Fruit fly (Drosophila melanogaster) whole organism, prepupa: ENCODE measurements around the gene CG14075.

Source experiments
- CG10631 ChIP-seq: fragments of 200-800 bp; sonication (Bioruptor generic); optimal IDR thresholded peaks from 2 replicates; lab custom pipeline; 2016; ENCODE audit warnings: missing biosample characterization, missing genetic modification characterization
- CG11294 ChIP-seq: fragments of 200-800 bp; sonication (Bioruptor generic); IDR thresholded peaks from 2 replicates; pipeline ENCODE4 v1.3.6; 2022; ENCODE audit warnings: missing biosample characterization, missing genetic modification characterization
- CG11902 ChIP-seq: fragments of 200-800 bp; sonication (Bioruptor generic); optimal IDR thresholded peaks from 3 replicates; lab custom pipeline; 2016; ENCODE audit warnings: missing biosample characterization, missing genetic modification characterization
- CG16779 ChIP-seq: fragments of 200-800 bp; sonication (Bioruptor generic); optimal IDR thresholded peaks from 3 replicates; lab custom pipeline; 2017; ENCODE audit warnings: missing biosample characterization, mild to moderate bottlenecking, missing genetic modification characterization
- CG3032 ChIP-seq: fragments of 200-800 bp; optimal IDR thresholded peaks from 2 replicates; lab custom pipeline; 2019; ENCODE audit warnings: missing biosample characterization, mild to moderate bottlenecking, missing genetic modification characterization, moderate library complexity
- CG31627 ChIP-seq: fragments of 200-800 bp; sonication (Bioruptor generic); optimal IDR thresholded peaks from 3 replicates; lab custom pipeline; 2016; ENCODE audit warnings: missing biosample characterization, missing genetic modification characterization
- CG34406 ChIP-seq: fragments of 200-800 bp; sonication (Bioruptor generic); optimal IDR thresholded peaks from 3 replicates; lab custom pipeline; 2016; ENCODE audit warnings: missing biosample characterization, missing genetic modification characterization
- CG3919 ChIP-seq: fragments of 200-800 bp; sonication (Bioruptor generic); optimal IDR thresholded peaks from 3 replicates; lab custom pipeline; 2016; ENCODE audit warnings: missing biosample characterization, missing genetic modification characterization
- CG6163 ChIP-seq: fragments of 200-800 bp; sonication (Bioruptor generic); IDR thresholded peaks from 3 replicates; pipeline ENCODE4 v1.3.6; 2022; ENCODE audit warnings: missing biosample characterization, missing genetic modification characterization
- CG6276 ChIP-seq: fragments of 200-800 bp; sonication (Bioruptor generic); optimal IDR thresholded peaks from 2 replicates; lab custom pipeline; 2017; ENCODE audit warnings: missing biosample characterization, mild to moderate bottlenecking, missing genetic modification characterization
- CG7368 ChIP-seq: fragments of 200-800 bp; sonication (Bioruptor generic); optimal IDR thresholded peaks from 3 replicates; lab custom pipeline; 2016; ENCODE audit warnings: missing biosample characterization, missing genetic modification characterization
- CG8119 ChIP-seq: fragments of 200-800 bp; sonication (Bioruptor generic); IDR thresholded peaks from 3 replicates; pipeline ENCODE4 v1.3.6; 2022; ENCODE audit warnings: missing biosample characterization, missing genetic modification characterization
- CG8632 ChIP-seq: fragments of 200-800 bp; sonication (Bioruptor generic); optimal IDR thresholded peaks from 3 replicates; lab custom pipeline; 2016; ENCODE audit warnings: missing biosample characterization, missing genetic modification characterization
- CG9139 ChIP-seq: fragments of 200-800 bp; sonication (Bioruptor generic); optimal IDR thresholded peaks from 3 replicates; lab custom pipeline; 2017; ENCODE audit warnings: missing biosample characterization, mild to moderate bottlenecking, missing genetic modification characterization
- Eip75B ChIP-seq: fragments of 200-800 bp; sonication (Bioruptor generic); optimal IDR thresholded peaks from 3 replicates; lab custom pipeline; 2016; ENCODE audit warnings: missing biosample characterization, missing genetic modification characterization
- Eip78C ChIP-seq: fragments of 200-800 bp; sonication (Bioruptor generic); peaks from one replicate; lab custom pipeline; 2016; ENCODE audit warnings: missing biosample characterization, missing genetic modification characterization
- Eip93F ChIP-seq: fragments of 200-800 bp; sonication (Bioruptor generic); optimal IDR thresholded peaks from 2 replicates; lab custom pipeline; 2016; ENCODE audit warnings: missing biosample characterization, mild to moderate bottlenecking, missing genetic modification characterization
- Ets96B ChIP-seq: fragments of 200-800 bp; optimal IDR thresholded peaks from 2 replicates; lab custom pipeline; 2019; ENCODE audit warnings: missing biosample characterization, mild to moderate bottlenecking, missing genetic modification characterization, moderate library complexity
- Gug ChIP-seq: fragments of 200-800 bp; sonication (Bioruptor generic); IDR thresholded peaks from 2 replicates; pipeline ENCODE4 v1.3.6; 2022; ENCODE audit warnings: missing biosample characterization, missing genetic modification characterization
- Hr38 ChIP-seq: sonication (Bioruptor generic); optimal IDR thresholded peaks from 2 replicates; lab custom pipeline; 2016; ENCODE audit warnings: missing biosample characterization, missing genetic modification characterization
- Hr4 ChIP-seq: fragments of 200-800 bp; sonication (Bioruptor generic); optimal IDR thresholded peaks from 3 replicates; lab custom pipeline; 2016; ENCODE audit warnings: missing biosample characterization, missing genetic modification characterization
- OdsH ChIP-seq: fragments of 200-800 bp; sonication (Bioruptor generic); optimal IDR thresholded peaks from 3 replicates; lab custom pipeline; 2016; ENCODE audit warnings: missing biosample characterization, missing genetic modification characterization
- Sox102F ChIP-seq: fragments of 200-800 bp; sonication (Bioruptor generic); optimal IDR thresholded peaks from 2 replicates; lab custom pipeline; 2016; ENCODE audit warnings: missing biosample characterization, mild to moderate bottlenecking, missing genetic modification characterization
- Sox14 ChIP-seq: fragments of 200-800 bp; sonication (Bioruptor generic); optimal IDR thresholded peaks from 3 replicates; lab custom pipeline; 2016; ENCODE audit warnings: missing biosample characterization, missing genetic modification characterization
- achi ChIP-seq: fragments of 200-800 bp; sonication (Bioruptor generic); optimal IDR thresholded peaks from 3 replicates; lab custom pipeline; 2016; ENCODE audit warnings: missing biosample characterization, missing genetic modification characterization
- acj6 ChIP-seq: fragments of 200-800 bp; sonication (Bioruptor generic); optimal IDR thresholded peaks from 3 replicates; lab custom pipeline; 2016; ENCODE audit warnings: missing biosample characterization, missing genetic modification characterization
- dac ChIP-seq: fragments of 200-800 bp; sonication (Bioruptor generic); optimal IDR thresholded peaks from 2 replicates; lab custom pipeline; 2017; ENCODE audit warnings: missing biosample characterization, mild to moderate bottlenecking, missing genetic modification characterization
- dsx ChIP-seq: fragments of 200-800 bp; optimal IDR thresholded peaks from 3 replicates; lab custom pipeline; 2019; ENCODE audit warnings: missing biosample characterization, mild to moderate bottlenecking, missing genetic modification characterization, moderate library complexity; ENCODE audit not compliant: poor library complexity, severe bottlenecking
- esn ChIP-seq: fragments of 200-800 bp; sonication (Bioruptor generic); optimal IDR thresholded peaks from 2 replicates; lab custom pipeline; 2016; ENCODE audit warnings: missing biosample characterization, mild to moderate bottlenecking, missing genetic modification characterization, moderate library complexity
- fd59A ChIP-seq: fragments of 200-800 bp; sonication (Bioruptor generic); optimal IDR thresholded peaks from 2 replicates; lab custom pipeline; 2017; ENCODE audit warnings: missing biosample characterization, mild to moderate bottlenecking, missing genetic modification characterization, missing genetic modification reagents
- fd85E ChIP-seq: fragments of 200-800 bp; sonication (Bioruptor generic); optimal IDR thresholded peaks from 3 replicates; lab custom pipeline; 2016; ENCODE audit warnings: missing biosample characterization, missing genetic modification characterization
- fkh ChIP-seq: fragments of 200-800 bp; sonication (Bioruptor generic); optimal IDR thresholded peaks from 3 replicates; lab custom pipeline; 2017; ENCODE audit warnings: missing biosample characterization, mild to moderate bottlenecking, missing genetic modification characterization, moderate library complexity
- lz ChIP-seq: fragments of 200-800 bp; sonication (Bioruptor generic); optimal IDR thresholded peaks from 3 replicates; lab custom pipeline; 2016; ENCODE audit warnings: missing biosample characterization, missing genetic modification characterization
- pdm3 ChIP-seq: fragments of 200-800 bp; sonication (Bioruptor generic); optimal IDR thresholded peaks from 3 replicates; lab custom pipeline; 2016; ENCODE audit warnings: missing biosample characterization, missing genetic modification characterization
- salr ChIP-seq, 2 experiments: fragments of 200-800 bp; sonication (Bioruptor generic); optimal IDR thresholded peaks; 3 replicates each; lab custom pipeline; 2016 to 2018; ENCODE audit warnings: missing biosample characterization in 2 of 2, missing genetic modification characterization in 2 of 2, mild to moderate bottlenecking in 1 of 2
- ss ChIP-seq, 2 experiments: fragments of 200-800 bp; sonication (Bioruptor generic); optimal IDR thresholded peaks; 2 replicates in 1 of 2; 3 replicates in 1 of 2; lab custom pipeline; 2017 to 2018; ENCODE audit warnings: mild to moderate bottlenecking in 2 of 2, missing biosample characterization in 2 of 2, missing genetic modification characterization in 2 of 2, moderate library complexity in 1 of 2
- svp ChIP-seq: fragments of 200-800 bp; sonication (Bioruptor generic); peaks from one replicate; lab custom pipeline; 2016; ENCODE audit warnings: missing biosample characterization, missing genetic modification characterization
- topi ChIP-seq: fragments of 200-800 bp; sonication (Bioruptor generic); optimal IDR thresholded peaks from 3 replicates; lab custom pipeline; 2016; ENCODE audit warnings: missing biosample characterization, missing genetic modification characterization
- vri ChIP-seq: fragments of 200-800 bp; sonication (Bioruptor generic); optimal IDR thresholded peaks from 3 replicates; lab custom pipeline; 2016; ENCODE audit warnings: missing biosample characterization, mild to moderate bottlenecking, missing genetic modification characterization

The CG14075 gene

DNA sequence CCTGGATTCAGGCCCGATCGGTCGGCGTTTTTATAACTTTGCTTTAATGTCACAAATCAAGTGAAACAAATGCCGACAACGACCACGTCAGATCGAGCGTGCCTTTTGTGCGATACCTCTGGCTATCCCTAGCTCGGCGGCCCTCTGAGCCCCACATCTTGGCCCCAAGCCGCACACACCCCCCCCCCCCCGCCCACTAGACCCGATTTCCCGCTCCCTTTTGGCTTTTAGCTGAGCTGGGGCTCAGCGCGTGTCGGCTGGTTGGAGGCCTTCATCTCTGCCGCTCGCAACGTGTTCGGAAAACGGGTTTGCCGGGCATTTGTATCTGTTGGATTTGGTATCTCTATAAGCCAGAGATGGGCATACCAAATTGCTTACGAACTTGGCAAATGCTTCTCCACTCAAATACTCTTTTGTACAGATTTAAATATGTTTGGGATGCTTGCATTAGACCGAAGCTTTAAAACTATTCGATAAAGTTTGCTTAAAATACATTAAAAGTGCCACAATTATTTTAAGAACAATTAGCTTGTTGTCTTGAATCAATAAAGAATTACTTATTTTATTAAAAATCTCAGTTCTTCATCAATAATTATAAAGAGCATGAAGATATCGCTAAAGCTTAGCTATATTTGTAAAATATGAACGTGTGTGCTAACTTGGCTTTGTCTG, 31.5 kb downstream of the CG14075 start (continued):
- TF ChIP-seq Gug (GFP tag; lab: Robert Waterston, UW), result peak; percentile 31; the same call in 1 of the 2 replicates
- peak; percentile 17 for TF ChIP-seq CG7368 (GFP tag; lab: Kevin White, UChicago)
- no peak for TF ChIP-seq CG11294 (GFP tag; lab: Robert Waterston, UW)
- TF ChIP-seq CG6163 (GFP tag; lab: Robert Waterston, UW), result 0 out of 3 replicates have a peak, but pooled peaks have one; percentile 27
- TF ChIP-seq fd59A (GFP tag; lab: Kevin White, UChicago), result peak; percentile 69
- TF ChIP-seq CG3032, result peak; percentile 67
- peak; percentile 14 for TF ChIP-seq fd85E (GFP tag; lab: Kevin White, UChicago)
- no peak for TF ChIP-seq Hr38
- TF ChIP-seq CG31627 (GFP tag; lab: Kevin White, UChicago), result peak; percentile 20
- TF ChIP-seq dsx (GFP tag; lab: Kevin White, UChicago), result peak; percentile 61
- TF ChIP-seq Sox102F, result peak; percentile 59
- peak; percentile 46 to 56 for TF ChIP-seq ss (GFP tag; optimal IDR thresholded peaks at IDR 0.05; lab: Kevin White, UChicago)
- TF ChIP-seq esn, result peak; percentile 58
- peak; percentile 76 for TF ChIP-seq CG8119 (GFP tag; lab: Robert Waterston, UW)
- TF ChIP-seq OdsH (GFP tag; lab: Kevin White, UChicago), result peak; percentile 77
- TF ChIP-seq achi, result peak; percentile 56
- TF ChIP-seq Eip93F (GFP tag; lab: Kevin White, UChicago), result no peak
- TF ChIP-seq Eip78C (GFP tag; lab: Kevin White, UChicago), result peak; percentile 86
- TF ChIP-seq vri, result peak; percentile 10
- peak; percentile 65 for TF ChIP-seq CG6276 (GFP tag; lab: Kevin White, UChicago)
- TF ChIP-seq CG16779 (tag; lab: Kevin White, UChicago), result no peak
- peak; percentile 54 for TF ChIP-seq CG8632 (GFP tag; lab: Kevin White, UChicago)

dm6 chr3L:19016805-19017161, 32.0 kb downstream of the CG14075 start:
- TF ChIP-seq dac (GFP tag; lab: Kevin White, UChicago) (no peak), salr (GFP tag; optimal IDR thresholded peaks at IDR 0.05; lab: Kevin White, UChicago) (no peak), fd85E (GFP tag; lab: Kevin White, UChicago) (no peak), CG16779 (tag; lab: Kevin White, UChicago) (no peak), lz (GFP tag; lab: Kevin White, UChicago) (no peak), Ets96B (no peak), CG9139 (GFP tag; lab: Kevin White, UChicago) (no peak)

DNA sequence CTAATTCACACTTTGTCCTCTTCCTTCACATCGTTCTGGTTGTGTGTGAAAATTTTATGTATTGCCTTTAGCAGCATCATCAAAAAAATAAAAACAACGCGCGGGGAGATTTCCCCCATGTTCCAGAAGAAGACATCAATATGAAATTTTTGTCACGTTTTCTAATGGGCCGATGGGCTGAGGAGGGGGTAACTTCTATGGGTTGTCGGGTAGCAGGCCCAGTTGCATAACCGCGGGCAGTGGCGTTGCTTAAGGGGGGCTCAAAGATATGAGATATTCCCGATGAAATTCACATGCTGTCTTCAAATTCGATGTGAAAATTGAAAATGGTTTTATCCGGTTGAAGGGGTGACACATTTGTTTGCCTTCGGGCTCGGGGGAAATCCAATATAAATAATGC, 33.7 kb downstream of the CG14075 start:
- TF ChIP-seq Hr4 (GFP tag; lab: Kevin White, UChicago) (no peak), fkh (GFP tag; lab: Kevin White, UChicago) (peak; percentile 48)

- TF ChIP-seq Eip75B, result no peak
- peak; percentile 72 for TF ChIP-seq fkh (GFP tag; lab: Kevin White, UChicago)
- TF ChIP-seq ss (GFP tag; optimal IDR thresholded peaks at IDR 0.05; lab: Kevin White, UChicago), result peak in 1 of 2 experiments; percentile 37
Observed at dm6 chr3L:19019308-19019749, 34.6 kb downstream of the CG14075 start.

- TF ChIP-seq pdm3 (GFP tag; lab: Kevin White, UChicago), result no peak
- no peak for TF ChIP-seq CG3919 (GFP tag; lab: Kevin White, UChicago)
- no peak for TF ChIP-seq Gug (GFP tag; lab: Robert Waterston, UW)
- TF ChIP-seq fkh (GFP tag; lab: Kevin White, UChicago), result peak; percentile 66
- TF ChIP-seq Sox14 (GFP tag; lab: Kevin White, UChicago), result no peak
- no peak for TF ChIP-seq acj6
- TF ChIP-seq CG11902 (GFP tag; lab: Kevin White, UChicago), result no peak
- TF ChIP-seq CG6163 (GFP tag; lab: Robert Waterston, UW), result 0 out of 3 replicates have a peak, but pooled peaks have one; percentile 32
- TF ChIP-seq CG10631 (GFP tag; lab: Kevin White, UChicago), result no peak
- TF ChIP-seq topi (GFP tag; lab: Kevin White, UChicago), result no peak
- TF ChIP-seq achi, result no peak
- no peak for TF ChIP-seq CG34406 (GFP tag; lab: Kevin White, UChicago)
- TF ChIP-seq CG7368 (GFP tag; lab: Kevin White, UChicago), result no peak
- no peak for TF ChIP-seq svp (GFP tag; lab: Kevin White, UChicago)
- TF ChIP-seq Eip75B, result no peak
Observed at dm6 chr3L:19020467-19020866, 35.7 kb downstream of the CG14075 start.
